Worm (Caenorhabditis elegans) whole organism, late embryonic: Measurements from ENCODE around the gene tbc-13.

Source experiments
- ama-1 ChIP-seq: fragments of 150-350 bp; optimal IDR thresholded peaks from 2 replicates; lab custom pipeline; 2014
- elt-2 ChIP-seq: sonication (generic microtip); optimal IDR thresholded peaks from 2 replicates; lab custom pipeline; 2016; ENCODE audit warnings: missing genetic modification reagents, missing genetic modification characterization, missing compliant biosample characterization
- pqm-1 ChIP-seq: sonication (generic microtip); optimal IDR thresholded peaks from 2 replicates; lab custom pipeline; 2016; ENCODE audit warnings: missing genetic modification characterization, missing compliant biosample characterization

DNA sequence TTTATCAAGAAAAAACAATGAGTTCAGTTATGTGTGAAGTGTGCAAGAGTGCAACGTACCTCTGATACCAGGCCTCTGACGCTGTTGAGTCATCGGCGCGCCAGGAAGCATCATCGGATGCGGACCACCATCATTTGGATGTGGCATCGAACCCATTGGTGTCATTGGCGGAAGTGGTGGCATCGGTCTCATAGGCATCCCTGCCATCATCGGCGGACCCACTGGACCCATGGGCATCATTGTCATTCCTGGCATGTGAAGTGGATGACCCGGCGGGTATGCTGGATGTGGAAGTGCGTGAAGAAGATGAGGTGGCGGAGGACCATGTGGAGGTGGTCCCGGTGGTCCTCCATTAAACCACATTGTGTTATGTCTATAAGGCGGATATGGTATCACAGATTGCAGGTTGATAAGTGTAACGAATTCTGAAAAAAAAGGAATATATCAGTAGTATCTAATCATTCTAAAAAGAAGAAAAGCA, 40.5 kb downstream of the tbc-13 start, which contains the start of gene scd-1:
- TF ChIP-seq pqm-1 (tag; lab: Kevin White, UChicago) (no peak), ama-1 (lab: Kevin White, UChicago) (no peak), elt-2 (tag; lab: Kevin White, UChicago) (no peak)
